Worm (Caenorhabditis elegans): ENCODE results near the gene bra-2.

The bra-2 gene

ce11 chrIII:868866-869265, 42.2 kb upstream of the bra-2 start:
- TF ChIP-seq ztf-11 (tag; optimal IDR thresholded peaks at IDR 0.05): peak in 1 of 2 experiments; percentile 45
- no peak for TF ChIP-seq nhr-84 (tag; optimal IDR thresholded peaks at IDR 0.05)

DNA sequence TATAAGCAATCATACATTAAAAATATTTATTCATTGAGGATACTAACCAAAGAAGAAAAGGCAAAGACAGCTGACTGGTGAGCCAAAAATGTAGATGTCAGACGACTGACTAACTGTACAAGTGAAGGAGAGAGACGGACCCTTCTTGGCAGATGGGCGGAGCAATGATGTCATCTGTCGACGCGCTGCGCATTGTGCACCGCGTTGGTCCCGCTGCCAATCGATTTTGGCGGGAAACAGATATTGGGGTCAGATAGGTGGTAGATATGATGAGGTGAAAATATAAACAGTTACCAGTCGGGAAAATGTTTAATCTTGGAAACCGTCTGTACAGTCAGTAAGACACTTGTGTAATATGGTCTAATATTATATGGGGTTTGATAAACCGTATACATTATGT, 41.2 kb upstream of the bra-2 start, which contains the start of gene T24C4.2:
T24C4.2 (minus strand) TSS at position 101 of the 400 bp plus-strand sequence.
- no peak for TF ChIP-seq grh-1 (GFP tag; IDR thresholded peaks at IDR 0.05)
- no peak for TF ChIP-seq blmp-1 (tag; optimal IDR thresholded peaks at IDR 0.05)
- TF ChIP-seq irx-1 (tag; optimal IDR thresholded peaks at IDR 0.05): no peak
- TF ChIP-seq ceh-8 (GFP tag; optimal IDR thresholded peaks at IDR 0.05): no peak
- TF ChIP-seq mdl-1 (tag; optimal IDR thresholded peaks at IDR 0.05): no peak
- no peak for TF ChIP-seq efl-1 (optimal IDR thresholded peaks at IDR 0.05)
- peak in 1 of 2 experiments; percentile 73 for TF ChIP-seq efl-1 (GFP tag; optimal IDR thresholded peaks at IDR 0.05 in 1 of 2)

DNA sequence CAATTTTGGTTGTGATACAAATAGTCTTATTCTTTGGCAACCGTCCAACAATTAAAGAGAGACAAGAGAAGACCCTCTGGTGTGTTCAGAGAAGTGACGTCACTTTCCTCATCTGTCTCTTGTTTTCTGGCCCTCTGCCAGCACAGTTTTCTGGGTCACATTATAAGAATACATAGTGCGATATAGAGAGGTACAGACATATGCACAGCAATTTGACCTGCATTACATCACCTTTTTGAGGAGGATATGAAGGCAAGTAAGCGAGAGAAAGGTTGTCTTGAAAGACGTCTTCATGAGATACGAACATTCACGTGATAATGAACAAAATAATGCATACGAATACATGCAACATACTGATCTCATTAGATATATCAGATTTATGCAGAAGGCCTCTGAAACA, 40.5 kb upstream of the bra-2 start:
- TF ChIP-seq egl-13 (tag; optimal IDR thresholded peaks at IDR 0.05) (no peak), hpl-2 (GFP tag; optimal IDR thresholded peaks at IDR 0.05) (no peak), C34B4.2 (tag; optimal IDR thresholded peaks at IDR 0.05) (no peak), nhr-85 (tag) (no peak), nhr-28 (tag; optimal IDR thresholded peaks at IDR 0.05) (no peak), snu-23 (GFP tag; optimal IDR thresholded peaks at IDR 0.05) (no peak)

- TF ChIP-seq dsc-1 (tag; optimal IDR thresholded peaks at IDR 0.05) (peak; percentile 72), fkh-4 (tag; optimal IDR thresholded peaks at IDR 0.05; ENCODE audit: borderline replicate concordance) (no peak), fkh-8 (tag; optimal IDR thresholded peaks at IDR 0.05) (peak; percentile 23), sox-4 (tag; optimal IDR thresholded peaks at IDR 0.05) (peak; percentile 28)
Measured at ce11 chrIII:872373-872772, 38.7 kb upstream of the bra-2 start, which contains the start of the genes T24C4.3 and clc-20. Gene T24C4.3 (minus strand): TSS chrIII:872473. Gene clc-20 (plus strand): TSS chrIII:872583.

DNA sequence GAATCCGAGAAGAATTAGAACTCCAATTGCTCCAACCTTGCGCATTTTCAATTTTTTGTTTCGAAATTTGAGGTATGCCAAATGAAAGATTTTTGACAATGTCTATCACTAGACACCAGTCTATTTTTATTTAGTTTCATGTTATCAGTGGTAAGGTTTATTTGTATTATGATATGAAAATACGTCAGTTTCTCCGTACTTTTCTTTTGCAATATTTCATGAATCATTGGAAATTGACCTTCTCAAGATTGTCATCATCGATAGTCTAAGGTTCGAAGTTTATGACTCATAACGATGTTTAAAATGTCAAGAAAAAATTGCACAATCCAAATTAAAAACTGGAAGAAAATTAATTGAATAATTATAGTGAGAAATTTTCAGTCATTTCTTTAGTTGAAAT, 37.6 kb upstream of the bra-2 start, which contains the start of gene clc-19:
clc-19 (minus strand) TSS at position 135 of the 400 bp plus-strand sequence.
- TF ChIP-seq C34B4.2 (tag; optimal IDR thresholded peaks at IDR 0.05): no peak
- TF ChIP-seq skn-1 (tag; optimal IDR thresholded peaks at IDR 0.05): no peak
- no peak for TF ChIP-seq unc-130 (tag; optimal IDR thresholded peaks at IDR 0.05)
- TF ChIP-seq ceh-82 (tag; optimal IDR thresholded peaks at IDR 0.05): no peak
- TF ChIP-seq swsn-7 (tag; optimal IDR thresholded peaks at IDR 0.05): no peak
- TF ChIP-seq dsc-1 (tag; optimal IDR thresholded peaks at IDR 0.05): no peak
- no peak for TF ChIP-seq ets-5 (GFP tag; IDR thresholded peaks at IDR 0.05)
- no peak for TF ChIP-seq nhr-84 (tag; optimal IDR thresholded peaks at IDR 0.05)
- no peak for TF ChIP-seq F16B12.6 (tag; optimal IDR thresholded peaks at IDR 0.05)
- no peak for TF ChIP-seq unc-62 (GFP tag; optimal IDR thresholded peaks at IDR 0.05)
- no peak for TF ChIP-seq elt-3 (tag; optimal IDR thresholded peaks at IDR 0.05)

DNA sequence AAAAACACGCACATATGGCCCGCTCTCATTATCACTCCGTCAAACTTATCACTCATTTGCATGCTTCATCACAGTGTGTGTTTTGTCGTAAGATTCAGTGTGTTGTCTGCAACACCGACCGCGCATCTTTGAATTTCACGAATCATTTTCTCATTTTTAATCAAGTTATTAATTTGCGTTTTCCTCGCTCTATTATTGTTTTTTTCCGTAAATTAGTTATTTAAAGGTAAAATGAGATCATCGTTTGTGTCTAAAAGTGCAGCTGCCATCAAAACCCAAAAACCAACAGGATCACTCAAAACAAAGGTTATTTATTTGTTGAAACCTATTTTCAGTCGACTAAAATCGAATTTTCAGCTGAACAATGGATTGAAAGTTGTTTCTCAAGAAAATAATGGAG, 31.4 kb upstream of the bra-2 start, which contains the start of the genes T24C4.5 and ucr-2.3:
T24C4.5 (minus strand) TSS at position 101 of the 400 bp plus-strand sequence.
ucr-2.3 (plus strand) TSS at position 227 of the 400 bp plus-strand sequence.
- no peak for TF ChIP-seq ets-5 (GFP tag; IDR thresholded peaks at IDR 0.05)
- no peak for TF ChIP-seq hlh-17 (GFP tag; optimal IDR thresholded peaks at IDR 0.05; ENCODE audit: borderline replicate concordance)
- no peak for TF ChIP-seq nhr-71 (tag; optimal IDR thresholded peaks at IDR 0.05)
- TF ChIP-seq ztf-4 (tag; optimal IDR thresholded peaks at IDR 0.05): no peak
- no peak for TF ChIP-seq elt-3 (tag; optimal IDR thresholded peaks at IDR 0.05)
- no peak for TF ChIP-seq C34B4.2 (tag; optimal IDR thresholded peaks at IDR 0.05)
- TF ChIP-seq F16B12.6 (tag; optimal IDR thresholded peaks at IDR 0.05): no peak
- TF ChIP-seq ama-1 (optimal IDR thresholded peaks at IDR 0.05): no peak
- TF ChIP-seq hlh-4 (tag; optimal IDR thresholded peaks at IDR 0.05): no peak
- TF ChIP-seq ceh-8 (GFP tag; optimal IDR thresholded peaks at IDR 0.05): no peak
- TF ChIP-seq efl-1 (optimal IDR thresholded peaks at IDR 0.05): no peak
- no peak for TF ChIP-seq efl-1 (GFP tag; optimal IDR thresholded peaks at IDR 0.05 in 1 of 2)
- no peak for TF ChIP-seq unc-98 (GFP tag; IDR thresholded peaks at IDR 0.05)
- no peak for TF ChIP-seq ceh-90 (tag; optimal IDR thresholded peaks at IDR 0.05)
- no peak for TF ChIP-seq isw-1 (GFP tag; IDR thresholded peaks at IDR 0.05)
- no peak for TF ChIP-seq nhr-237 (tag; optimal IDR thresholded peaks at IDR 0.05)
- no peak for TF ChIP-seq egl-27 (tag; optimal IDR thresholded peaks at IDR 0.05)
- TF ChIP-seq unc-62 (GFP tag; optimal IDR thresholded peaks at IDR 0.05): no peak
- TF ChIP-seq nhr-84 (tag; optimal IDR thresholded peaks at IDR 0.05): no peak
- no peak for TF ChIP-seq ceh-88 (GFP tag; IDR thresholded peaks at IDR 0.05)

Data from whole organism, L1 larva.